Worm (Caenorhabditis elegans) whole organism, midembryonic: ENCODE results near the gene F40H3.1.

ENCODE experiments used
- cog-1 ChIP-seq: sonication (generic microtip); optimal IDR thresholded peaks from 2 replicates; lab custom pipeline; 2016; ENCODE audit warnings: missing genetic modification characterization, missing compliant biosample characterization
- ref-1 ChIP-seq: fragments of 200-800 bp; sonication (Bioruptor generic); conservative IDR thresholded peaks from 2 replicates; pipeline ENCODE4 v1.3.6; 2022; ENCODE audit warnings: missing genetic modification reagents, missing genetic modification characterization, missing compliant biosample characterization
- ztf-23 ChIP-seq: fragments of 200-800 bp; sonication (Bioruptor generic); IDR thresholded peaks from 2 replicates; pipeline ENCODE4 v1.3.6; 2022; ENCODE audit warnings: missing genetic modification reagents, missing genetic modification characterization, missing compliant biosample characterization

ce11 chrII:6223755-6224154 is 44.1 kb downstream of the F40H3.1 start:
- no peak for TF ChIP-seq ztf-23 (GFP tag; lab: Robert Waterston, UW)
- TF ChIP-seq cog-1 (tag; lab: Kevin White, UChicago): no peak
- no peak for TF ChIP-seq ref-1 (GFP tag; lab: Robert Waterston, UW)
